Worm (Caenorhabditis elegans) whole organism, early embryonic: Measurements from ENCODE around the gene C29F3.7.

ENCODE experiments used
- ama-1 ChIP-seq: fragments of 150-350 bp; optimal IDR thresholded peaks from 2 replicates; lab custom pipeline; 2014
- ceh-36 ChIP-seq: sonication (generic microtip); optimal IDR thresholded peaks from 2 replicates; lab custom pipeline; 2016; ENCODE audit warnings: missing genetic modification characterization, inconsistent platforms, missing compliant biosample characterization
- flt-1 ChIP-seq: fragments of 200-800 bp; sonication (Bioruptor generic); IDR thresholded peaks from 2 replicates; pipeline ENCODE4 v1.3.6; 2022; ENCODE audit warnings: missing genetic modification characterization, missing compliant biosample characterization
- hmg-4 ChIP-seq: fragments of 200-800 bp; sonication (Bioruptor generic); optimal IDR thresholded peaks from 2 replicates; lab custom pipeline; 2018; ENCODE audit warnings: mild to moderate bottlenecking, missing genetic modification characterization, missing compliant biosample characterization
- hnd-1 ChIP-seq: sonication (generic microtip); optimal IDR thresholded peaks from 2 replicates; lab custom pipeline; 2016; ENCODE audit warnings: missing genetic modification characterization, missing compliant biosample characterization
- pes-1 ChIP-seq: fragments of 200-800 bp; sonication (Bioruptor generic); IDR thresholded peaks from 2 replicates; pipeline ENCODE4 v1.3.6; 2022; ENCODE audit warnings: missing genetic modification reagents, missing genetic modification characterization, missing compliant biosample characterization
- tbx-37 ChIP-seq: fragments of 200-800 bp; sonication (Bioruptor generic); conservative IDR thresholded peaks from 2 replicates; pipeline ENCODE4 v1.3.6; 2022; ENCODE audit warnings: missing genetic modification reagents, missing genetic modification characterization, missing compliant biosample characterization
- tra-4 ChIP-seq: sonication (generic microtip); optimal IDR thresholded peaks from 2 replicates; lab custom pipeline; 2017; ENCODE audit warnings: missing genetic modification characterization, missing compliant biosample characterization

ce11 chrV:15379817-15380216 lies 25.1 kb downstream of the C29F3.7 start, which contains the start of gene srh-251:
- no peak for TF ChIP-seq tbx-37 (GFP tag; lab: Robert Waterston, UW)
- no peak for TF ChIP-seq ama-1 (lab: Kevin White, UChicago)
- TF ChIP-seq flt-1 (GFP tag; lab: Robert Waterston, UW) = no peak
- TF ChIP-seq hmg-4 (GFP tag; lab: Kevin White, UChicago) = no peak
- TF ChIP-seq pes-1 = no peak
- TF ChIP-seq ceh-36 (tag; lab: Kevin White, UChicago) = no peak
- no peak for TF ChIP-seq hnd-1 (tag; lab: Kevin White, UChicago)
- no peak for TF ChIP-seq tra-4
